Worm (Caenorhabditis elegans) whole organism, L4/young adult: ENCODE data around the gene Y48A6B.9.

ENCODE experiments used
- W03F9.2 ChIP-seq: fragments of 150-350 bp; optimal IDR thresholded peaks from 2 replicates; lab custom pipeline; 2014; ENCODE audit warnings: missing biosample characterization, missing genetic modification characterization
- dao-5 ChIP-seq: sonication (generic microtip); optimal IDR thresholded peaks from 2 replicates; lab custom pipeline; 2016; ENCODE audit warnings: missing genotype, missing genetic modification characterization, moderate library complexity, missing compliant biosample characterization
- him-1 ChIP-seq: sonication (generic microtip); optimal IDR thresholded peaks from 2 replicates; lab custom pipeline; 2016; ENCODE audit warnings: missing genotype, missing genetic modification reagents, missing genetic modification characterization, missing compliant biosample characterization

Y48A6B.9 gene

ce11 chrIII:11069265-11069664 lies 36.3 kb downstream of the Y48A6B.9 start:
- TF ChIP-seq him-1 (tag; lab: Kevin White, UChicago) (no peak), W03F9.2 (no peak), dao-5 (tag; lab: Kevin White, UChicago) (no peak)

- TF ChIP-seq dao-5 (tag; lab: Kevin White, UChicago) (no peak), him-1 (tag; lab: Kevin White, UChicago) (no peak), W03F9.2 (no peak)
Measured at ce11 chrIII:11070210-11070609, 37.2 kb downstream of the Y48A6B.9 start.

DNA sequence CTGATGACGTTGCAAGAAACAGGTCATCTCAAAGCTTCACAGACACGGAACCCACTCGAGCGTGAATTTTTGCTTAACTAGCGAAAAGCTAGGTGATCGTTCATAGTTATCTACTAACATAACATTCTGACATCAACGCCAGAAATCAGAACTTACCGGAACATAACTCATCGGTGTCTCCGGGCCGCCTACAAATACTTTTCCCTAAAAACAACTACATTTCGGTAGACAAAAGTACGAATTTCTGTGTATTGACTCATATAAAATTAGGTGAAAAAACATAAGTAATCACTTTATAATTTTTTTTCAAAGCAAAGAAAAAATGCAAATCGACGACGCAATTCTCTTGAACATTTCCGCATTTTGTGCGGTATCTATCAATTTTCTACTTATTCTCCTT lies 41.2 kb downstream of the Y48A6B.9 start, which contains the start of gene str-261:
Gene str-261, plus strand, starts transcription at position 301 of the 400 bp plus-strand sequence.
- no peak for TF ChIP-seq W03F9.2
- no peak for TF ChIP-seq him-1 (tag; lab: Kevin White, UChicago)
- TF ChIP-seq dao-5 (tag; lab: Kevin White, UChicago): no peak

- no peak for TF ChIP-seq W03F9.2
- TF ChIP-seq dao-5 (tag; lab: Kevin White, UChicago): no peak
- TF ChIP-seq him-1 (tag; lab: Kevin White, UChicago): no peak
Measured at ce11 chrIII:11076743-11077142, 43.8 kb downstream of the Y48A6B.9 start.

DNA sequence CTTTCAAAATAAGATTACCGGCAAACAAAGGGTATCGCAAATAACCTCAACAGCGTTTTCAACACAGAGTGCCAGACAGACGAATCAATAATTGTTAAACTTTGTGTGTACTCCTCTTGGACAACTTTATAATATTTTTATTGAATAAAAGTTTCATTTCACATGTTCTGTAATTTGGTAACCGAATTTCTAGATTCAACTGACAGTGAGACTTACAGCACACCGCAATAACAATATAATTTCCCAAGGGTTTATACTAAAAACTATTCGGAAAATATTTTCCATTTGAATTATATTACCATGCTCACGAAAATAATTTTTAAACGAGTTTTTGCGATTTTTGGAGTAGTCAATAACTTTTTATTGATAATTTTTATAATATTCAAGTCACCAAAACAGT lies 44.4 kb downstream of the Y48A6B.9 start, which contains the start of gene str-246:
Gene str-246, plus strand, starts transcription at position 301 of the 400 bp plus-strand sequence.
- TF ChIP-seq dao-5 (tag; lab: Kevin White, UChicago) (no peak), him-1 (tag; lab: Kevin White, UChicago) (no peak), W03F9.2 (no peak)

DNA sequence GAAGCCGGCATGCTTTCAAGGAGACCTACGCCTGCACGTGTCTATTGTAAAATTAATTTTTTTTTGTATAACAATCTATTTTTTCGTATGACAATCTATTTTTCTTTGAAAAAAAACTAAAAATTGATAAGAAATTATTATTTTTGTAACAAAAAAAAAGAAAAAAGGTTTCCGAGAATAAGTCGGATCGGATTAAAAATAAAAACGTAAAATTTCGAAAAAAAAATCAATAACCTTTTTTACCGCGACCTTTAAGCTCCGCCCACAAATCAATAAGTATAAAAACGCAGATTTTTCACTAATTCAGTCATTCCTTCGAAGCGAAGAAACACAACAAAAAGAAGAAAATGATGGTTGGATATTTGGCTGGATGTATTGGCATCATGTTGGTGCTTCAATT lies 46.5 kb downstream of the Y48A6B.9 start, which contains the start of gene W09D6.4:
Gene W09D6.4, plus strand, starts transcription at position 301 of the 400 bp plus-strand sequence.
- TF ChIP-seq W03F9.2 (no peak), him-1 (tag; lab: Kevin White, UChicago) (no peak), dao-5 (tag; lab: Kevin White, UChicago) (no peak)

DNA sequence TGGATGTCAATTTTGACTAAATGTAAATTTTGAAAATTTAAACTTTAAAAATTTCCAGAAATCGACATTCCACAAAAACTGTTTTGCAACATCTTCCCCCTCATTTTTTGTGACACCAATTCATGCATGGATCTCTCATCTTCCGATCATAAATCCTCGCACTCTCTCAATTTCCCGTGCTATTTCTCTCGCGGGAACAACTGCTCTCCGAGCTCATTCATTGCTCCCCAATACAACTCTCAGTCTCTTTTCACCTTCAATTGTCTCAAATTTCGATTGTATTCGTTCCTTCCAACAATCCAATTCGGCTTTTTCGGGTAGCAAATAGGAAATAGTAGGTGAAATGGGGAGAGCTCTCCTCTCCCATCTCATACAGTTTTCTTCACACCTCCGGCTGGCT lies 49.6 kb downstream of the Y48A6B.9 start:
- no peak for TF ChIP-seq W03F9.2
- TF ChIP-seq dao-5 (tag; lab: Kevin White, UChicago): no peak
- no peak for TF ChIP-seq him-1 (tag; lab: Kevin White, UChicago)

DNA sequence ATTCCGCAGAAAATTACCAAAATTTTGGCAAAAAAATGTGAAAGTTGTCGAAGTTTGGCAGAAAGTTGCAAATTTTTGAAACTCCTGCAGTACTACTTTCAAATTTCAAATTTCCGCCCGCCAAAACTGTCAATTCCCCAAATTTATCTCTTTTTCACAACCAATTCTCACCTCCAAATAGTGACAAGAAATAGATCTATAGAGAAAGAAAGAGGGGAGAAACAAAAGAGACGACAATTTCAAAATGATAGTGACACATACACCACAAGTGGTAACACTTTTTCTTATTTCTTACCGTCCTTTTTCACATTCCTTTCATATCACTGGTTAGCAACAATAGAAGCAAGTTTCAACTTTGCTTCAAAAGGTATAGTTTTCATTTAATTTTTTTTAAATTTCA lies 51.0 kb downstream of the Y48A6B.9 start:
- TF ChIP-seq W03F9.2 (no peak), dao-5 (tag; lab: Kevin White, UChicago) (no peak), him-1 (tag; lab: Kevin White, UChicago) (no peak)
